Worm (Caenorhabditis elegans) whole organism, L1 larva: Measurements from ENCODE around the gene str-55.

Experiments
- elt-3 ChIP-seq, 6 experiments: fragments of 150-350 bp in 1 of 6; sonication (generic microtip); optimal IDR thresholded peaks; 2 replicates each; lab custom pipeline; 2017 to 2018; ENCODE audit warnings: missing biosample characterization in 6 of 6, missing genetic modification characterization in 6 of 6, inconsistent platforms in 1 of 6
- hlh-4 ChIP-seq: sonication (generic microtip); optimal IDR thresholded peaks from 2 replicates; lab custom pipeline; 2016; ENCODE audit warnings: mild to moderate bottlenecking, missing genetic modification characterization, missing compliant biosample characterization
- lin-15B ChIP-seq: fragments of 150-350 bp; sonication (generic microtip); optimal IDR thresholded peaks from 3 replicates; lab custom pipeline; 2014; ENCODE audit warnings: missing biosample characterization, missing genetic modification characterization
- lsy-2 ChIP-seq, 2 experiments: fragments of 150-350 bp; optimal IDR thresholded peaks; 2 replicates each; lab custom pipeline; 2014; ENCODE audit warnings: missing biosample characterization in 2 of 2, missing genetic modification characterization in 2 of 2
- nhr-11 ChIP-seq: fragments of 150-350 bp; optimal IDR thresholded peaks from 2 replicates; lab custom pipeline; 2014; ENCODE audit warnings: missing biosample characterization, missing genetic modification characterization
- nhr-12 ChIP-seq: sonication (generic microtip); optimal IDR thresholded peaks from 2 replicates; lab custom pipeline; 2017; ENCODE audit warnings: missing biosample characterization, missing genetic modification characterization
- nhr-237 ChIP-seq: fragments of 150-350 bp; optimal IDR thresholded peaks from 2 replicates; lab custom pipeline; 2014; ENCODE audit warnings: missing biosample characterization, missing genetic modification characterization
- nhr-47 ChIP-seq: sonication (generic microtip); optimal IDR thresholded peaks from 2 replicates; lab custom pipeline; 2016; ENCODE audit warnings: mild to moderate bottlenecking, missing genetic modification characterization, moderate library complexity, missing compliant biosample characterization
- snpc-4 ChIP-seq: fragments of 150-350 bp; optimal IDR thresholded peaks from 2 replicates; lab custom pipeline; 2014; ENCODE audit warnings: missing biosample characterization, missing genetic modification characterization
- unc-130 ChIP-seq: fragments of 150-350 bp; optimal IDR thresholded peaks from 2 replicates; lab custom pipeline; 2017; ENCODE audit warnings: missing biosample characterization, missing genetic modification characterization, inconsistent platforms
- ztf-11 ChIP-seq, 2 experiments: sonication (generic microtip); optimal IDR thresholded peaks; 2 replicates each; lab custom pipeline; 2016 to 2017; ENCODE audit warnings: missing genetic modification characterization in 2 of 2, missing biosample characterization in 1 of 2, missing compliant biosample characterization in 1 of 2

DNA sequence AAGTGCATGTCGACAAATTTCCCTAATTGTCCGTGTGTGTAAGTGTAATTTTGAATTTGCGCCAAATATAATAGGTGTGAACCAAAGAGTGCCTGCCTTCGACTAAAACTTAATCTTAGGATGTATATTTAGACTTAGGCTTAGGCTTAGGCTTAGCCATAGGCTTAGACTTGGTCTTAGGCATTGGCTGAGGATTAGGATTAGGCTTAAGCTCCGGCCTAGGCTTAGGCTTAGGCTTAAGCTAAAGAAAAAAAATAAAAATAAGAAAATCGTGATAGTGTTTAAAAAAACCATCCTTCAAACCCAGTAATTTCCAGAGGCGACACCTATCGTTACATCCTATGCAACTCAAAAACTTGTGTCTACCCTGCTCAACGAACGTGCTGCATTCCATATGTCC, 29.3 kb upstream of the str-55 start:
- no peak for TF ChIP-seq elt-3 (tag; optimal IDR thresholded peaks at IDR 0.05; lab: Kevin White, UChicago)
- TF ChIP-seq snpc-4 (tag; lab: Kevin White, UChicago) = no peak
- no peak for TF ChIP-seq hlh-4 (tag; lab: Kevin White, UChicago)
- no peak for TF ChIP-seq unc-130 (tag; lab: Kevin White, UChicago)
- no peak for TF ChIP-seq ztf-11 (tag; optimal IDR thresholded peaks at IDR 0.05; lab: Kevin White, UChicago)
- no peak for TF ChIP-seq lsy-2 (tag; optimal IDR thresholded peaks at IDR 0.05; lab: Kevin White, UChicago)
- TF ChIP-seq nhr-11 = no peak
- TF ChIP-seq nhr-12 (tag; lab: Kevin White, UChicago) = no peak
- TF ChIP-seq nhr-47 (tag; lab: Kevin White, UChicago) = no peak
- no peak for TF ChIP-seq nhr-237 (tag; lab: Kevin White, UChicago)
- TF ChIP-seq lin-15B (tag; lab: Kevin White, UChicago) = no peak
